Worm (Caenorhabditis elegans) whole organism, L4 larva: ENCODE results near the gene R09E10.6.

ENCODE experiments used
- F37D6.2 ChIP-seq: sonication (generic microtip); optimal IDR thresholded peaks from 2 replicates; lab custom pipeline; 2016; ENCODE audit warnings: mild to moderate bottlenecking, missing genetic modification characterization, missing compliant biosample characterization
- F44E2.7 ChIP-seq: fragments of 200-800 bp; sonication (Bioruptor generic); IDR thresholded peaks from 2 replicates; pipeline ENCODE4 v2.1.2; 2022; ENCODE audit warnings: missing genetic modification characterization, missing compliant biosample characterization
- T20F7.1 ChIP-seq: fragments of 200-800 bp; sonication (Bioruptor generic); optimal IDR thresholded peaks from 2 replicates; lab custom pipeline; 2018; ENCODE audit warnings: mild to moderate bottlenecking, missing genetic modification characterization, missing compliant biosample characterization
- Y105C5A.15 ChIP-seq: fragments of 200-800 bp; sonication (Bioruptor generic); IDR thresholded peaks from 2 replicates; pipeline ENCODE4 v1.3.6; 2022; ENCODE audit warnings: missing genetic modification characterization, missing compliant biosample characterization
- ZK546.5 ChIP-seq, 2 experiments: sonication (generic microtip); optimal IDR thresholded peaks; 2 replicates each; lab custom pipeline; 2017; ENCODE audit warnings: missing biosample characterization in 2 of 2, missing genetic modification characterization in 2 of 2
- aha-1 ChIP-seq: fragments of 150-350 bp; peaks from one replicate; lab custom pipeline; 2014; ENCODE audit warnings: missing biosample characterization, missing genetic modification characterization
- aly-2 ChIP-seq: sonication (generic microtip); optimal IDR thresholded peaks from 2 replicates; lab custom pipeline; 2018; ENCODE audit warnings: missing biosample characterization, missing genetic modification characterization
- ceh-20 ChIP-seq: fragments of 200-800 bp; sonication (Bioruptor generic); IDR thresholded peaks from 2 replicates; pipeline ENCODE4 v1.3.6; 2022; ENCODE audit warnings: missing genetic modification reagents, missing genetic modification characterization, missing compliant biosample characterization
- ceh-82 ChIP-seq: sonication (generic microtip); optimal IDR thresholded peaks from 2 replicates; lab custom pipeline; 2017; ENCODE audit warnings: missing biosample characterization, missing genetic modification characterization
- ces-1 ChIP-seq: fragments of 150-350 bp; sonication (generic microtip); optimal IDR thresholded peaks from 4 replicates; lab custom pipeline; 2014; ENCODE audit warnings: missing biosample characterization, missing genetic modification reagents, missing genetic modification characterization
- daf-12 ChIP-seq: fragments of 150-350 bp; optimal IDR thresholded peaks from 2 replicates; lab custom pipeline; 2014; ENCODE audit warnings: missing biosample characterization, missing genetic modification reagents, missing genetic modification characterization
- daf-16 ChIP-seq, 3 experiments: sonication (generic microtip); optimal IDR thresholded peaks; 2 replicates each; lab custom pipeline; 2016 to 2017; ENCODE audit warnings: missing genetic modification characterization in 3 of 3, missing genetic modification reagents in 3 of 3, mild to moderate bottlenecking in 2 of 3, missing compliant biosample characterization in 2 of 3, missing biosample characterization in 1 of 3, moderate library complexity in 1 of 3
- daf-19 ChIP-seq: fragments of 200-800 bp; sonication (Bioruptor generic); conservative IDR thresholded peaks from 2 replicates; pipeline ENCODE4 v1.3.6; 2022; ENCODE audit warnings: missing genetic modification characterization, missing compliant biosample characterization
- dmd-6 ChIP-seq: fragments of 200-800 bp; sonication (Bioruptor generic); IDR thresholded peaks from 2 replicates; pipeline ENCODE4 v1.3.6; 2022; ENCODE audit warnings: missing genetic modification reagents, missing genetic modification characterization, missing compliant biosample characterization
- dmd-8 ChIP-seq: fragments of 200-800 bp; sonication (Bioruptor generic); IDR thresholded peaks from 2 replicates; pipeline ENCODE4 v1.3.6; 2022; ENCODE audit warnings: missing genetic modification characterization, missing compliant biosample characterization
- dpl-1 ChIP-seq: fragments of 150-350 bp; optimal IDR thresholded peaks from 2 replicates; lab custom pipeline; 2014; ENCODE audit warnings: missing biosample characterization, missing genetic modification reagents, missing genetic modification characterization
- duxl-1 ChIP-seq: sonication (generic microtip); optimal IDR thresholded peaks from 2 replicates; lab custom pipeline; 2016; ENCODE audit warnings: mild to moderate bottlenecking, missing genetic modification characterization, moderate library complexity, missing compliant biosample characterization; ENCODE audit not compliant: poor library complexity
- dve-1 ChIP-seq: sonication (generic microtip); optimal IDR thresholded peaks from 2 replicates; lab custom pipeline; 2017; ENCODE audit warnings: antibody characterized with exemption, mild to moderate bottlenecking, missing genetic modification characterization, missing compliant biosample characterization; ENCODE audit not compliant: insufficient read depth
- hlh-11 ChIP-seq: fragments of 200-800 bp; sonication (Bioruptor generic); optimal IDR thresholded peaks from 2 replicates; lab custom pipeline; 2018; ENCODE audit warnings: mild to moderate bottlenecking, missing genetic modification characterization, missing compliant biosample characterization
- hlh-30 ChIP-seq: sonication (generic microtip); optimal IDR thresholded peaks from 2 replicates; lab custom pipeline; 2017; ENCODE audit warnings: antibody characterized with exemption, mild to moderate bottlenecking, missing genetic modification characterization, missing compliant biosample characterization; ENCODE audit not compliant: insufficient read depth
- lin-1 ChIP-seq: fragments of 200-800 bp; sonication (Bioruptor generic); IDR thresholded peaks from 2 replicates; pipeline ENCODE4 v1.3.6; 2022; ENCODE audit warnings: missing genetic modification reagents, missing genetic modification characterization, missing compliant biosample characterization
- lin-39 ChIP-seq: fragments of 150-350 bp; optimal IDR thresholded peaks from 2 replicates; lab custom pipeline; 2014; ENCODE audit warnings: missing biosample characterization, missing genetic modification reagents, missing genetic modification characterization
- lsy-2 ChIP-seq, 2 experiments: fragments of 150-350 bp in 1 of 2; sonication (generic microtip) in 1 of 2; optimal IDR thresholded peaks; 2 replicates each; lab custom pipeline; 2014 to 2017; ENCODE audit warnings: missing biosample characterization in 2 of 2, missing genetic modification characterization in 2 of 2
- madf-9 ChIP-seq: fragments of 200-800 bp; sonication (Bioruptor generic); conservative IDR thresholded peaks from 2 replicates; pipeline ENCODE4 v1.3.6; 2022; ENCODE audit warnings: missing genetic modification reagents, missing genetic modification characterization, missing compliant biosample characterization
- mdl-1 ChIP-seq, 2 experiments: fragments of 150-350 bp in 1 of 2; sonication (generic microtip) in 1 of 2; optimal IDR thresholded peaks; 2 replicates each; lab custom pipeline; 2014 to 2017; ENCODE audit warnings: missing biosample characterization in 2 of 2, missing genetic modification characterization in 2 of 2
- mxl-3 ChIP-seq: fragments of 200-800 bp; sonication (Bioruptor generic); optimal IDR thresholded peaks from 2 replicates; lab custom pipeline; 2018; ENCODE audit warnings: mild to moderate bottlenecking, missing genetic modification characterization, missing compliant biosample characterization
- nhr-102 ChIP-seq: sonication (generic microtip); optimal IDR thresholded peaks from 2 replicates; lab custom pipeline; 2016; ENCODE audit warnings: mild to moderate bottlenecking, missing genetic modification characterization, moderate library complexity, missing compliant biosample characterization
- nhr-11 ChIP-seq: fragments of 150-350 bp; optimal IDR thresholded peaks from 2 replicates; lab custom pipeline; 2014; ENCODE audit warnings: missing biosample characterization, missing genetic modification characterization
- nhr-28 ChIP-seq: fragments of 150-350 bp; optimal IDR thresholded peaks from 2 replicates; lab custom pipeline; 2014; ENCODE audit warnings: missing biosample characterization, missing genetic modification characterization
- nhr-48 ChIP-seq: sonication (generic microtip); optimal IDR thresholded peaks from 2 replicates; lab custom pipeline; 2016; ENCODE audit warnings: mild to moderate bottlenecking, missing genetic modification characterization, missing compliant biosample characterization
- nhr-77 ChIP-seq: fragments of 150-350 bp; optimal IDR thresholded peaks from 2 replicates; lab custom pipeline; 2014; ENCODE audit warnings: missing biosample characterization, missing genetic modification characterization
- php-3 ChIP-seq: fragments of 200-800 bp; sonication (Bioruptor generic); IDR thresholded peaks from 2 replicates; pipeline ENCODE4 v1.3.6; 2022; ENCODE audit warnings: missing genetic modification reagents, missing genetic modification characterization, missing compliant biosample characterization
- pqm-1 ChIP-seq: sonication (generic microtip); optimal IDR thresholded peaks from 2 replicates; lab custom pipeline; 2017; ENCODE audit warnings: missing biosample characterization, missing genetic modification characterization
- rbr-2 ChIP-seq: sonication (generic microtip); optimal IDR thresholded peaks from 2 replicates; lab custom pipeline; 2016; ENCODE audit warnings: missing genotype, missing genetic modification characterization, missing compliant biosample characterization
- saeg-2 ChIP-seq: fragments of 200-800 bp; sonication (Bioruptor generic); IDR thresholded peaks from 2 replicates; pipeline ENCODE4 v1.3.6; 2022; ENCODE audit warnings: missing genetic modification reagents, missing genetic modification characterization, missing compliant biosample characterization
- unc-62 ChIP-seq, 3 experiments: fragments of 150-350 bp in 1 of 3; sonication (generic microtip); optimal IDR thresholded peaks in 2 of 3; peaks in 1 of 3; 1 replicate in 1 of 3; 2 replicates in 2 of 3; lab custom pipeline; 2014 to 2017; ENCODE audit warnings: missing biosample characterization in 3 of 3, missing genetic modification characterization in 3 of 3, missing genetic modification reagents in 3 of 3, missing genotype in 1 of 3
- vab-7 ChIP-seq: fragments of 200-800 bp; sonication (Bioruptor generic); IDR thresholded peaks from 2 replicates; pipeline ENCODE4 v1.3.6; 2022; ENCODE audit warnings: missing genetic modification reagents, missing genetic modification characterization, missing compliant biosample characterization
- zfp-3 ChIP-seq: fragments of 200-800 bp; sonication (Bioruptor generic); conservative IDR thresholded peaks from 2 replicates; pipeline ENCODE4 v1.3.6; 2022; ENCODE audit warnings: missing genetic modification reagents, missing genetic modification characterization, missing compliant biosample characterization
- ztf-11 ChIP-seq: fragments of 150-350 bp; optimal IDR thresholded peaks from 2 replicates; lab custom pipeline; 2014; ENCODE audit warnings: missing biosample characterization, missing genetic modification characterization

R09E10.6 gene

ce11 chrIV:10252350-10252792 lies 41.6 kb downstream of the R09E10.6 start (continued):
- peak; percentile 80 for TF ChIP-seq T20F7.1 (GFP tag; lab: Kevin White, UChicago)
- TF ChIP-seq hlh-11 (tag; lab: Kevin White, UChicago) = peak; percentile 96
- no peak for TF ChIP-seq F44E2.7 (GFP tag; lab: Robert Waterston, UW)
- peak; percentile 79 for TF ChIP-seq lin-1
- peak; percentile 76 for TF ChIP-seq nhr-102 (tag; lab: Kevin White, UChicago)
- peak; percentile 96 for TF ChIP-seq nhr-11
- peak; percentile 84 for TF ChIP-seq mxl-3 (GFP tag; lab: Kevin White, UChicago)
- TF ChIP-seq ceh-82 (tag; lab: Kevin White, UChicago) = no peak
- TF ChIP-seq ztf-11 (tag; lab: Kevin White, UChicago) = no peak
- TF ChIP-seq pqm-1 (tag; lab: Kevin White, UChicago) = peak; percentile 70

ce11 chrIV:10251764-10252163 lies 42.2 kb downstream of the R09E10.6 start:
- TF ChIP-seq madf-9 = no peak
- TF ChIP-seq aha-1 (tag; lab: Kevin White, UChicago) = peak; percentile 6
- no peak for TF ChIP-seq duxl-1 (tag; lab: Kevin White, UChicago)
- no peak for TF ChIP-seq ZK546.5 (tag; optimal IDR thresholded peaks at IDR 0.05; lab: Kevin White, UChicago)

- TF ChIP-seq aly-2 (tag; lab: Kevin White, UChicago) (no peak), daf-12 (no peak), dmd-8 (GFP tag; lab: Robert Waterston, UW) (no peak), F37D6.2 (tag; lab: Kevin White, UChicago) (no peak), daf-16 (GFP tag; optimal IDR thresholded peaks at IDR 0.05; lab: Kevin White, UChicago) (no peak), daf-16 (tag; optimal IDR thresholded peaks at IDR 0.05; lab: Kevin White, UChicago) (peak; percentile 33), nhr-28 (tag; lab: Kevin White, UChicago) (peak; percentile 27), lin-39 (tag; lab: Kevin White, UChicago) (no peak), T20F7.1 (GFP tag; lab: Kevin White, UChicago) (no peak), vab-7 (GFP tag; lab: Robert Waterston, UW) (no peak)
Observed at ce11 chrIV:10251261-10251660, 42.7 kb downstream of the R09E10.6 start.

ce11 chrIV:10250577-10251075 lies 43.3 kb downstream of the R09E10.6 start, which contains the start of gene daf-14:
Gene daf-14, plus strand, starts transcription at chrIV:10250627.
- TF ChIP-seq php-3 (GFP tag; lab: Robert Waterston, UW) = peak; percentile 49; the same call in 1 of the 2 replicates
- no peak for TF ChIP-seq ces-1 (GFP tag; lab: Kevin White, UChicago)
- peak; percentile 30 for TF ChIP-seq nhr-77 (tag; lab: Kevin White, UChicago)
- no peak for TF ChIP-seq zfp-3 (GFP tag; lab: Robert Waterston, UW)
- TF ChIP-seq dve-1 (tag; lab: Kevin White, UChicago) = peak; percentile 77
- peak in 1 of 2 experiments; percentile 12 for TF ChIP-seq unc-62 (GFP tag; optimal IDR thresholded peaks at IDR 0.05 in 1 of 2; lab: Kevin White, UChicago)
- no peak for TF ChIP-seq unc-62 (tag; optimal IDR thresholded peaks at IDR 0.05; lab: Kevin White, UChicago)
- TF ChIP-seq aha-1 (tag; lab: Kevin White, UChicago) = peak; percentile 74
- no peak for TF ChIP-seq mdl-1 (tag; optimal IDR thresholded peaks at IDR 0.05; lab: Kevin White, UChicago)
- TF ChIP-seq lin-1 = no peak
- TF ChIP-seq ceh-20 = no peak
- TF ChIP-seq Y105C5A.15 (GFP tag; lab: Robert Waterston, UW) = no peak
- peak; percentile 81 for TF ChIP-seq hlh-30 (tag; lab: Kevin White, UChicago)
- TF ChIP-seq dmd-6 (GFP tag; lab: Robert Waterston, UW) = peak; percentile 52
- no peak for TF ChIP-seq rbr-2 (tag; lab: Kevin White, UChicago)
- no peak for TF ChIP-seq saeg-2 (GFP tag; lab: Robert Waterston, UW)
- TF ChIP-seq lsy-2 (tag; optimal IDR thresholded peaks at IDR 0.05; lab: Kevin White, UChicago) = peak in 1 of 2 experiments; percentile 33
- no peak for TF ChIP-seq daf-19
- no peak for TF ChIP-seq daf-16 (GFP tag; optimal IDR thresholded peaks at IDR 0.05; lab: Kevin White, UChicago)
- peak; percentile 82 for TF ChIP-seq daf-16 (tag; optimal IDR thresholded peaks at IDR 0.05; lab: Kevin White, UChicago)
- peak; percentile 50 for TF ChIP-seq nhr-28 (tag; lab: Kevin White, UChicago)
- TF ChIP-seq duxl-1 (tag; lab: Kevin White, UChicago) = peak; percentile 25
- TF ChIP-seq dpl-1 (GFP tag; lab: Kevin White, UChicago) = peak; percentile 15
- TF ChIP-seq hlh-11 (tag; lab: Kevin White, UChicago) = peak; percentile 65
- TF ChIP-seq nhr-48 (tag; lab: Kevin White, UChicago) = peak; percentile 20
